Fruit fly (Drosophila melanogaster): ENCODE data around the gene Idgf3.
A peak's percentile ranks its signal among the peaks of the same experiment; 100 is the strongest.

Idgf3 gene

dm6 chr2L:16493999-16494741 is 43.5 kb downstream of the Idgf3 start:
- TF ChIP-seq kay (GFP tag; ENCODE audit: borderline replicate concordance), result peak; percentile 91
- no peak for TF ChIP-seq CG11617 (GFP tag; optimal IDR thresholded peaks at IDR 0.05)

- TF ChIP-seq ovo (GFP tag; optimal IDR thresholded peaks at IDR 0.05), result peak; percentile 5
- peak; percentile 78 for TF ChIP-seq CG11617 (GFP tag; optimal IDR thresholded peaks at IDR 0.05)
- TF ChIP-seq CG7101 (tag; optimal IDR thresholded peaks at IDR 0.05), result peak; percentile 84
- no peak for TF ChIP-seq toe (GFP tag; optimal IDR thresholded peaks at IDR 0.05)
- TF ChIP-seq CG7045 (GFP tag; optimal IDR thresholded peaks at IDR 0.05), result no peak
- peak; percentile 90 for TF ChIP-seq CG33017 (tag; optimal IDR thresholded peaks at IDR 0.05)
- peak; percentile 26 for TF ChIP-seq CG1620 (GFP tag; optimal IDR thresholded peaks at IDR 0.05)
- peak; percentile 59 for TF ChIP-seq tj (GFP tag; optimal IDR thresholded peaks at IDR 0.05)
- TF ChIP-seq Mnt (GFP tag; optimal IDR thresholded peaks at IDR 0.05), result peak; percentile 8
- TF ChIP-seq Clk (GFP tag; optimal IDR thresholded peaks at IDR 0.05), result no peak
- TF ChIP-seq bab1 (GFP tag; optimal IDR thresholded peaks at IDR 0.05), result no peak
- TF ChIP-seq cnc (optimal IDR thresholded peaks at IDR 0.05), result no peak
- TF ChIP-seq cic (GFP tag; optimal IDR thresholded peaks at IDR 0.05), result no peak
- TF ChIP-seq kay (GFP tag; ENCODE audit: borderline replicate concordance), result no peak
- TF ChIP-seq CG5204 (GFP tag; optimal IDR thresholded peaks at IDR 0.05), result peak; percentile 70
- TF ChIP-seq CG14711 (tag; optimal IDR thresholded peaks at IDR 0.05), result no peak
Observed at dm6 chr2L:16495193-16495780, 44.6 kb downstream of the Idgf3 start.

- no peak for TF ChIP-seq Crg-1 (GFP tag; optimal IDR thresholded peaks at IDR 0.05)
- peak; percentile 71 for TF ChIP-seq kay (GFP tag; ENCODE audit: borderline replicate concordance)
Observed at dm6 chr2L:16497196-16497595, 46.5 kb downstream of the Idgf3 start.

dm6 chr2L:16498100-16498499 is 47.4 kb downstream of the Idgf3 start:
- no peak for TF ChIP-seq kay (GFP tag; ENCODE audit: borderline replicate concordance)
- no peak for TF ChIP-seq tj (GFP tag; optimal IDR thresholded peaks at IDR 0.05)
- TF ChIP-seq CG14711 (tag; optimal IDR thresholded peaks at IDR 0.05), result peak; percentile 36
- no peak for TF ChIP-seq ovo (GFP tag; optimal IDR thresholded peaks at IDR 0.05)

- TF ChIP-seq bab1 (GFP tag; optimal IDR thresholded peaks at IDR 0.05) (peak; percentile 0), Crg-1 (GFP tag; optimal IDR thresholded peaks at IDR 0.05) (no peak)
Observed at dm6 chr2L:16499559-16499958, 48.9 kb downstream of the Idgf3 start.

dm6 chr2L:16500469-16500868 is 49.8 kb downstream of the Idgf3 start:
- no peak for TF ChIP-seq Mnt (GFP tag; optimal IDR thresholded peaks at IDR 0.05)
- peak; percentile 35 for TF ChIP-seq CG14711 (tag; optimal IDR thresholded peaks at IDR 0.05)
- TF ChIP-seq Clk (GFP tag; optimal IDR thresholded peaks at IDR 0.05), result no peak
- TF ChIP-seq CG11617 (GFP tag; optimal IDR thresholded peaks at IDR 0.05), result no peak
- TF ChIP-seq kay (GFP tag; ENCODE audit: borderline replicate concordance), result peak; percentile 54
- TF ChIP-seq Hr96 (GFP tag; optimal IDR thresholded peaks at IDR 0.05), result peak; percentile 17
- peak; percentile 37 for TF ChIP-seq bab1 (GFP tag; optimal IDR thresholded peaks at IDR 0.05)
- TF ChIP-seq cnc (optimal IDR thresholded peaks at IDR 0.05), result no peak
- peak; percentile 25 for TF ChIP-seq CG12768 (GFP tag; optimal IDR thresholded peaks at IDR 0.05)
- peak; percentile 16 for TF ChIP-seq CG1620 (GFP tag; optimal IDR thresholded peaks at IDR 0.05)
- peak; percentile 22 for TF ChIP-seq tj (GFP tag; optimal IDR thresholded peaks at IDR 0.05)
- TF ChIP-seq Crg-1 (GFP tag; optimal IDR thresholded peaks at IDR 0.05), result no peak
- no peak for TF ChIP-seq pad (GFP tag; optimal IDR thresholded peaks at IDR 0.05)
- peak; percentile 75 for TF ChIP-seq CG33017 (tag; optimal IDR thresholded peaks at IDR 0.05)
- TF ChIP-seq CG5204 (GFP tag; optimal IDR thresholded peaks at IDR 0.05), result peak; percentile 54
- TF ChIP-seq ovo (GFP tag; optimal IDR thresholded peaks at IDR 0.05), result no peak
- peak; percentile 69 for TF ChIP-seq CG7101 (tag; optimal IDR thresholded peaks at IDR 0.05)
- TF ChIP-seq cic (GFP tag; optimal IDR thresholded peaks at IDR 0.05), result no peak
- TF ChIP-seq toe (GFP tag; optimal IDR thresholded peaks at IDR 0.05), result peak; percentile 40
- TF ChIP-seq CG7045 (GFP tag; optimal IDR thresholded peaks at IDR 0.05), result peak; percentile 44

- TF ChIP-seq bab1 (GFP tag; optimal IDR thresholded peaks at IDR 0.05), result no peak
- TF ChIP-seq Mnt (GFP tag; optimal IDR thresholded peaks at IDR 0.05), result no peak
- no peak for TF ChIP-seq cnc (optimal IDR thresholded peaks at IDR 0.05)
Observed at dm6 chr2L:16501366-16501765, 50.7 kb downstream of the Idgf3 start.
